Fruit fly (Drosophila melanogaster) whole organism, embryonic: ENCODE data around the gene obst-F.
A peak's percentile ranks its signal among the peaks of the same experiment; 100 is the strongest.

Experiments
- BEAF-32 ChIP-seq: fragments of 200-800 bp; sonication (Bioruptor generic); optimal IDR thresholded peaks from 3 replicates; lab custom pipeline; 2017; ENCODE audit warnings: missing biosample characterization, missing genetic modification characterization, mild to moderate bottlenecking, moderate library complexity, missing genetic modification reagents
- Bgb ChIP-seq: fragments of 200-800 bp; sonication (Bioruptor generic); IDR thresholded peaks from 2 replicates; pipeline ENCODE4 v1.3.6; 2022; ENCODE audit warnings: missing biosample characterization, missing genetic modification characterization; ENCODE audit not compliant: partially characterized antibody
- CG10462 ChIP-seq: fragments of 200-800 bp; sonication (Bioruptor generic); optimal IDR thresholded peaks from 2 replicates; lab custom pipeline; 2016; ENCODE audit warnings: missing biosample characterization, missing genetic modification characterization
- CG10543 ChIP-seq: fragments of 200-800 bp; sonication (Bioruptor generic); optimal IDR thresholded peaks from 3 replicates; lab custom pipeline; 2017; ENCODE audit warnings: missing biosample characterization, mild to moderate bottlenecking, missing genetic modification characterization, moderate library complexity
- CG10565 ChIP-seq: fragments of 200-800 bp; sonication (Bioruptor generic); optimal IDR thresholded peaks from 3 replicates; lab custom pipeline; 2016; ENCODE audit warnings: missing biosample characterization, mild to moderate bottlenecking, missing genetic modification characterization
- CG12155 ChIP-seq: fragments of 200-800 bp; sonication (Bioruptor generic); optimal IDR thresholded peaks from 3 replicates; lab custom pipeline; 2016; ENCODE audit warnings: missing biosample characterization, missing genetic modification characterization
- CG12942 ChIP-seq: fragments of 200-800 bp; sonication (Bioruptor generic); optimal IDR thresholded peaks from 3 replicates; lab custom pipeline; 2016; ENCODE audit warnings: missing biosample characterization, missing genetic modification characterization
- CG13424 ChIP-seq: fragments of 200-800 bp; sonication (Bioruptor generic); optimal IDR thresholded peaks from 2 replicates; lab custom pipeline; 2019; ENCODE audit warnings: missing biosample characterization, mild to moderate bottlenecking, missing genetic modification characterization, moderate library complexity
- CG1529 ChIP-seq: fragments of 200-800 bp; sonication (Bioruptor generic); optimal IDR thresholded peaks from 3 replicates; lab custom pipeline; 2018; ENCODE audit warnings: missing biosample characterization, missing genetic modification characterization
- CG1603 ChIP-seq: fragments of 200-800 bp; sonication (Bioruptor generic); optimal IDR thresholded peaks from 2 replicates; lab custom pipeline; 2019; ENCODE audit warnings: missing biosample characterization, mild to moderate bottlenecking, missing genetic modification characterization, moderate library complexity
- CG17912 ChIP-seq: fragments of 200-800 bp; sonication (Bioruptor generic); optimal IDR thresholded peaks from 2 replicates; lab custom pipeline; 2018; ENCODE audit warnings: missing biosample characterization, mild to moderate bottlenecking, missing genetic modification characterization
- CG2875 ChIP-seq: fragments of 200-800 bp; sonication (Bioruptor generic); optimal IDR thresholded peaks from 2 replicates; lab custom pipeline; 2017; ENCODE audit warnings: missing biosample characterization, mild to moderate bottlenecking, missing genetic modification characterization, missing genetic modification reagents
- CG2889 ChIP-seq: fragments of 200-800 bp; sonication (Bioruptor generic); IDR thresholded peaks from 3 replicates; pipeline ENCODE4 v1.3.6; 2022; ENCODE audit warnings: missing biosample characterization, missing genetic modification characterization
- CG31365 ChIP-seq: fragments of 200-800 bp; sonication (Bioruptor generic); optimal IDR thresholded peaks from 2 replicates; lab custom pipeline; 2018; ENCODE audit warnings: missing biosample characterization, mild to moderate bottlenecking, missing genetic modification characterization
- CG34422 ChIP-seq: fragments of 200-800 bp; sonication (Bioruptor generic); IDR thresholded peaks from 3 replicates; pipeline ENCODE4 v1.3.6; 2022; ENCODE audit warnings: missing biosample characterization, missing genetic modification characterization
- CG4854 ChIP-seq: fragments of 200-800 bp; sonication (Bioruptor generic); optimal IDR thresholded peaks from 2 replicates; lab custom pipeline; 2016; ENCODE audit warnings: missing biosample characterization, missing genetic modification characterization, inconsistent platforms
- CG6683 ChIP-seq: fragments of 200-800 bp; sonication (Bioruptor generic); optimal IDR thresholded peaks from 2 replicates; lab custom pipeline; 2017; ENCODE audit warnings: missing biosample characterization, mild to moderate bottlenecking, missing genetic modification characterization, missing genetic modification reagents
- CG6791 ChIP-seq: fragments of 200-800 bp; sonication (Bioruptor generic); IDR thresholded peaks from 3 replicates; pipeline ENCODE4 v1.3.6; 2022; ENCODE audit warnings: missing biosample characterization, missing genetic modification characterization; ENCODE audit not compliant: partially characterized antibody
- CG9932 ChIP-seq: fragments of 200-800 bp; sonication (Bioruptor generic); IDR thresholded peaks from 2 replicates; pipeline ENCODE4 v1.3.6; 2022; ENCODE audit warnings: missing biosample characterization, missing genetic modification characterization
- Dek ChIP-seq: fragments of 200-800 bp; sonication (Bioruptor generic); optimal IDR thresholded peaks from 3 replicates; lab custom pipeline; 2019; ENCODE audit warnings: missing biosample characterization, mild to moderate bottlenecking, missing genetic modification characterization, moderate library complexity
- HLH3B ChIP-seq: fragments of 200-800 bp; sonication (Bioruptor generic); IDR thresholded peaks from 2 replicates; pipeline ENCODE4 v1.3.6; 2022; ENCODE audit warnings: missing biosample characterization, missing genetic modification characterization
- MBD-R2 ChIP-seq: fragments of 200-800 bp; sonication (Bioruptor generic); IDR thresholded peaks from 2 replicates; pipeline ENCODE4 v1.3.6; 2022; ENCODE audit warnings: missing biosample characterization, missing genetic modification characterization
- Max ChIP-seq: fragments of 200-800 bp; sonication (Bioruptor generic); optimal IDR thresholded peaks from 2 replicates; lab custom pipeline; 2016; ENCODE audit warnings: missing biosample characterization, mild to moderate bottlenecking, missing genetic modification characterization
- Ptx1 ChIP-seq: fragments of 200-800 bp; sonication (Bioruptor generic); IDR thresholded peaks from 2 replicates; pipeline ENCODE4 v1.3.6; 2022; ENCODE audit warnings: missing biosample characterization, missing genetic modification characterization
- ara ChIP-seq: fragments of 200-800 bp; sonication (Bioruptor generic); IDR thresholded peaks from 2 replicates; pipeline ENCODE4 v1.3.6; 2022; ENCODE audit warnings: missing biosample characterization, missing genetic modification characterization
- ash1 ChIP-seq: fragments of 200-800 bp; sonication (Bioruptor generic); optimal IDR thresholded peaks from 2 replicates; lab custom pipeline; 2018; ENCODE audit warnings: missing biosample characterization, mild to moderate bottlenecking, missing genetic modification characterization
- ato ChIP-seq: fragments of 200-800 bp; sonication (Bioruptor generic); IDR thresholded peaks from 2 replicates; pipeline ENCODE4 v1.3.6; 2022; ENCODE audit warnings: missing biosample characterization, missing genetic modification characterization; ENCODE audit not compliant: partially characterized antibody
- bigmax ChIP-seq: fragments of 200-800 bp; sonication (Bioruptor generic); optimal IDR thresholded peaks from 2 replicates; lab custom pipeline; 2018; ENCODE audit warnings: missing biosample characterization, mild to moderate bottlenecking, missing genetic modification characterization
- bsh ChIP-seq, 2 experiments: fragments of 200-800 bp; sonication (Bioruptor generic); optimal IDR thresholded peaks; 2 replicates each; lab custom pipeline; 2017 to 2018; ENCODE audit warnings: mild to moderate bottlenecking in 2 of 2, missing biosample characterization in 2 of 2, missing genetic modification characterization in 2 of 2, moderate library complexity in 1 of 2
- cas ChIP-seq: fragments of 200-800 bp; sonication (Bioruptor generic); IDR thresholded peaks from 2 replicates; pipeline ENCODE4 v1.3.6; 2022; ENCODE audit warnings: missing biosample characterization, missing genetic modification characterization
- chif ChIP-seq, 2 experiments: fragments of 200-800 bp; sonication (Bioruptor generic); optimal IDR thresholded peaks; 3 replicates each; lab custom pipeline; 2016; ENCODE audit warnings: missing biosample characterization in 2 of 2, missing genetic modification characterization in 2 of 2
- crc ChIP-seq: fragments of 200-800 bp; sonication (Bioruptor generic); optimal IDR thresholded peaks from 2 replicates; lab custom pipeline; 2016; ENCODE audit warnings: missing biosample characterization, missing genetic modification characterization
- crol ChIP-seq: fragments of 200-800 bp; sonication (Bioruptor generic); IDR thresholded peaks from 2 replicates; pipeline ENCODE4 v1.3.6; 2022; ENCODE audit warnings: missing biosample characterization, missing genetic modification characterization
- crp ChIP-seq, 2 experiments: fragments of 200-800 bp; sonication (Bioruptor generic); optimal IDR thresholded peaks; 2 replicates in 1 of 2; 3 replicates in 1 of 2; lab custom pipeline; 2017; ENCODE audit warnings: missing biosample characterization in 2 of 2, missing genetic modification characterization in 2 of 2, mild to moderate bottlenecking in 1 of 2, moderate library complexity in 1 of 2
- dati ChIP-seq: fragments of 200-800 bp; sonication (Bioruptor generic); IDR thresholded peaks from 2 replicates; pipeline ENCODE4 v1.3.6; 2022; ENCODE audit warnings: missing biosample characterization, missing genetic modification characterization
- dm ChIP-seq: fragments of 200-800 bp; sonication (Bioruptor generic); optimal IDR thresholded peaks from 3 replicates; lab custom pipeline; 2016; ENCODE audit warnings: missing biosample characterization, missing genetic modification characterization
- en ChIP-seq: fragments of 200-800 bp; sonication (Bioruptor generic); optimal IDR thresholded peaks from 2 replicates; lab custom pipeline; 2016; ENCODE audit warnings: missing biosample characterization, missing genetic modification characterization
- her ChIP-seq: fragments of 200-800 bp; sonication (Bioruptor generic); optimal IDR thresholded peaks from 2 replicates; lab custom pipeline; 2016; ENCODE audit warnings: missing biosample characterization, missing genetic modification characterization
- ken ChIP-seq: fragments of 200-800 bp; sonication (Bioruptor generic); IDR thresholded peaks from 3 replicates; pipeline ENCODE4 v1.3.6; 2022; ENCODE audit warnings: missing biosample characterization, missing genetic modification characterization
- kni ChIP-seq: fragments of 200-800 bp; sonication (Bioruptor generic); optimal IDR thresholded peaks from 3 replicates; lab custom pipeline; 2017; ENCODE audit warnings: mild to moderate bottlenecking, missing biosample characterization, missing genetic modification reagents, missing genetic modification characterization
- knrl ChIP-seq: fragments of 200-800 bp; sonication (Bioruptor generic); IDR thresholded peaks from 3 replicates; pipeline ENCODE4 v1.3.6; 2022; ENCODE audit warnings: missing biosample characterization, missing genetic modification characterization; ENCODE audit not compliant: partially characterized antibody
- lola ChIP-seq, 3 experiments: fragments of >200 bp in 2 of 3; fragments of 200-800 bp in 1 of 3; sonication (Bioruptor generic) in 1 of 3; optimal IDR thresholded peaks; 2 replicates each; lab custom pipeline; 2017 to 2019; ENCODE audit warnings: missing biosample characterization in 3 of 3, missing genetic modification characterization in 3 of 3, mild to moderate bottlenecking in 1 of 3, moderate library complexity in 1 of 3
- maf-S ChIP-seq: fragments of 200-800 bp; sonication (Bioruptor generic); optimal IDR thresholded peaks from 2 replicates; lab custom pipeline; 2016; ENCODE audit warnings: missing biosample characterization, missing genetic modification characterization
- nom ChIP-seq: fragments of 200-800 bp; sonication (Bioruptor generic); optimal IDR thresholded peaks from 2 replicates; lab custom pipeline; 2017; ENCODE audit warnings: missing biosample characterization, missing genetic modification characterization, mild to moderate bottlenecking, moderate library complexity, missing genetic modification reagents
- pan ChIP-seq, 4 experiments: fragments of >200 bp in 3 of 4; fragments of 200-800 bp in 1 of 4; sonication (Bioruptor generic) in 1 of 4; optimal IDR thresholded peaks in 3 of 4; IDR thresholded peaks in 1 of 4; 2 replicates each; pipeline versions ENCODE4 v1.3.6 to Lab custom; 2017 to 2022; ENCODE audit warnings: missing biosample characterization in 2 of 4, missing genetic modification characterization in 2 of 4, mixed read lengths in 1 of 4
- pho ChIP-seq: fragments of 200-800 bp; sonication (Bioruptor generic); optimal IDR thresholded peaks from 2 replicates; lab custom pipeline; 2016; ENCODE audit warnings: missing biosample characterization, missing genetic modification characterization
- pros ChIP-seq: fragments of 200-800 bp; sonication (Bioruptor generic); optimal IDR thresholded peaks from 3 replicates; lab custom pipeline; 2019; ENCODE audit warnings: missing biosample characterization, mild to moderate bottlenecking, missing genetic modification characterization, moderate library complexity
- sna ChIP-seq: fragments of 200-800 bp; sonication (Bioruptor generic); IDR thresholded peaks from 2 replicates; pipeline ENCODE4 v1.3.6; 2022; ENCODE audit warnings: missing biosample characterization, missing genetic modification characterization; ENCODE audit not compliant: partially characterized antibody
- so ChIP-seq: fragments of 200-800 bp; sonication (Bioruptor generic); IDR thresholded peaks from 3 replicates; pipeline ENCODE4 v1.3.6; 2022; ENCODE audit warnings: missing biosample characterization, missing genetic modification characterization
- z ChIP-seq: fragments of 200-800 bp; sonication (Bioruptor generic); IDR thresholded peaks from 3 replicates; pipeline ENCODE4 v1.3.6; 2022; ENCODE audit warnings: missing biosample characterization, missing genetic modification characterization

obst-F gene

DNA sequence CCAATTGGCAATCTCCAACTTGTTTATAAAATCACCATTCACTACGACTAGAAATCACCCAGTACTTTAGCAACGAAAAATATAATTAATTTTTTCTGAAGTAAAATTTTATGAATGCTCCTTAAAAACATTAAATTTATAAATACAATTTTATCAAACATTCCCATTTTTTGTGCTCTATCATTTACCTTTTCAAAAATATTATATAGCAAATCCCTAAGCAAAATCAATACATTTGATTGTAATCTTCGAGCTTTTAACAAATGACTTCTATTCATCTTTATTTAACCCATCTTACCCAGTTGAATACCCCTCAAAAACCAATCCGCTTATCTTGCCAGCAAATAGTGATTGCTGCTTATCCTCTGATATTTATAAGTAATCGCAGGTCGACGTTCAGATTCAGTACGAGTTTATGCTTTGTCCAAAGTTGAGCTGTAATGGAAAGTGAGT lies 20.0 kb upstream of the obst-F start, which contains the start of gene CG17145 (continued):
- no peak for TF ChIP-seq pros (GFP tag; lab: Kevin White, UChicago)
- no peak for TF ChIP-seq ken (GFP tag; lab: Robert Waterston, UW)
- no peak for TF ChIP-seq CG10565 (GFP tag; lab: Kevin White, UChicago)
- TF ChIP-seq maf-S (GFP tag; lab: Kevin White, UChicago): no peak
- TF ChIP-seq ato: no peak
- TF ChIP-seq cas (GFP tag; lab: Robert Waterston, UW): no peak
- TF ChIP-seq CG17912 (GFP tag; lab: Kevin White, UChicago): no peak
- TF ChIP-seq crp (GFP tag; optimal IDR thresholded peaks at IDR 0.05; lab: Kevin White, UChicago): no peak
- TF ChIP-seq dati (GFP tag; lab: Robert Waterston, UW): no peak
- no peak for TF ChIP-seq Max (GFP tag; lab: Kevin White, UChicago)
- TF ChIP-seq knrl (GFP tag; lab: Robert Waterston, UW): no peak
- no peak for TF ChIP-seq CG10462 (GFP tag; lab: Kevin White, UChicago)
- TF ChIP-seq nom: no peak
- no peak for TF ChIP-seq HLH3B (GFP tag; lab: Robert Waterston, UW)
- no peak for TF ChIP-seq Bgb (GFP tag; lab: Robert Waterston, UW)
- no peak for TF ChIP-seq crc
- no peak for TF ChIP-seq CG6791 (GFP tag; lab: Robert Waterston, UW)
- TF ChIP-seq crol (GFP tag; lab: Robert Waterston, UW): no peak
- TF ChIP-seq CG34422 (GFP tag; lab: Robert Waterston, UW): no peak
- TF ChIP-seq CG2875 (GFP tag; lab: Kevin White, UChicago): no peak
- TF ChIP-seq CG12155 (GFP tag; lab: Kevin White, UChicago): no peak
- TF ChIP-seq CG6683 (GFP tag; lab: Kevin White, UChicago): no peak
- TF ChIP-seq CG4854 (GFP tag; lab: Kevin White, UChicago): no peak
- no peak for TF ChIP-seq CG10543 (GFP tag; lab: Kevin White, UChicago)
- no peak for TF ChIP-seq CG2889 (GFP tag; lab: Robert Waterston, UW)
- TF ChIP-seq z (GFP tag; lab: Robert Waterston, UW): no peak
- TF ChIP-seq ara (GFP tag; lab: Robert Waterston, UW): no peak
- no peak for TF ChIP-seq Dek (tag; lab: Kevin White, UChicago)
- TF ChIP-seq pan (optimal IDR thresholded peaks at IDR 0.05; lab: Kevin White, UChicago): no peak
- no peak for TF ChIP-seq pan (GFP tag; optimal IDR thresholded peaks at IDR 0.05 in 1 of 2, IDR thresholded peaks at IDR 0.05 in 1 of 2)
- TF ChIP-seq CG1603 (tag; lab: Kevin White, UChicago): no peak
- no peak for TF ChIP-seq chif (GFP tag; optimal IDR thresholded peaks at IDR 0.05; lab: Kevin White, UChicago)
- no peak for TF ChIP-seq lola (GFP tag; optimal IDR thresholded peaks at IDR 0.05; lab: Kevin White, UChicago)
- no peak for TF ChIP-seq BEAF-32
- no peak for TF ChIP-seq sna (GFP tag; lab: Robert Waterston, UW)
- TF ChIP-seq bsh (GFP tag; optimal IDR thresholded peaks at IDR 0.05; lab: Kevin White, UChicago): no peak
- TF ChIP-seq en (GFP tag; lab: Kevin White, UChicago): no peak
- peak; percentile 42 for TF ChIP-seq CG13424 (tag; lab: Kevin White, UChicago)
- 0 out of 2 replicates have a peak, but pooled peaks have one; percentile 13 for TF ChIP-seq Ptx1 (GFP tag; lab: Robert Waterston, UW)
- no peak for TF ChIP-seq dm (GFP tag; lab: Kevin White, UChicago)
- TF ChIP-seq CG12942 (GFP tag; lab: Kevin White, UChicago): no peak
- TF ChIP-seq bigmax (GFP tag; lab: Kevin White, UChicago): no peak
- TF ChIP-seq kni (GFP tag; lab: Kevin White, UChicago): no peak
- no peak for TF ChIP-seq her (GFP tag; lab: Kevin White, UChicago)
- no peak for TF ChIP-seq MBD-R2 (GFP tag; lab: Robert Waterston, UW)
- TF ChIP-seq pho (GFP tag; lab: Kevin White, UChicago): no peak
- no peak for TF ChIP-seq CG1529 (GFP tag; lab: Kevin White, UChicago)
- no peak for TF ChIP-seq CG9932 (GFP tag; lab: Robert Waterston, UW)
- no peak for TF ChIP-seq ash1
- TF ChIP-seq so (GFP tag; lab: Robert Waterston, UW): no peak
- TF ChIP-seq CG31365 (tag; lab: Kevin White, UChicago): no peak
